Fruit fly (Drosophila melanogaster): ENCODE results near the gene CG43965.

The CG43965 gene

dm6 chr3L:8691891-8692874, 33.4 kb downstream of the CG43965 start (continued):
- TF ChIP-seq inv (GFP tag; IDR thresholded peaks at IDR 0.05; ENCODE audit: partially characterized antibody), result no peak
- peak; percentile 10 for TF ChIP-seq CG6854 (GFP tag; optimal IDR thresholded peaks at IDR 0.05)
- TF ChIP-seq ind (GFP tag; optimal IDR thresholded peaks at IDR 0.05), result peak; percentile 41
- peak; percentile 68 for TF ChIP-seq CG30403 (GFP tag; optimal IDR thresholded peaks at IDR 0.05)
- TF ChIP-seq Ssrp (tag; optimal IDR thresholded peaks at IDR 0.05), result peak; percentile 62
- peak; percentile 85 for TF ChIP-seq CG7556 (GFP tag; optimal IDR thresholded peaks at IDR 0.05)
- TF ChIP-seq B-H1 (GFP tag; IDR thresholded peaks at IDR 0.05), result no peak
- no peak; the same call in 1 of the 2 replicates for TF ChIP-seq Bgb (GFP tag; IDR thresholded peaks at IDR 0.05; ENCODE audit: partially characterized antibody)
- TF ChIP-seq onecut (GFP tag; IDR thresholded peaks at IDR 0.05), result 0 out of 2 replicates have a peak, but pooled peaks have one; percentile 18
- peak; percentile 91 for TF ChIP-seq Med (GFP tag)
- no peak for TF ChIP-seq toy (GFP tag; IDR thresholded peaks at IDR 0.05)
- no peak for TF ChIP-seq crp (GFP tag; optimal IDR thresholded peaks at IDR 0.05)
- TF ChIP-seq lola (GFP tag; optimal IDR thresholded peaks at IDR 0.05), result peak in 1 of 3 experiments; percentile 71
- peak; percentile 19 for TF ChIP-seq CG1602 (GFP tag; optimal IDR thresholded peaks at IDR 0.05)
- no peak for TF ChIP-seq hkb (optimal IDR thresholded peaks at IDR 0.05)
- TF ChIP-seq hkb (GFP tag; IDR thresholded peaks at IDR 0.05), result no peak
- peak; percentile 18 for TF ChIP-seq Dek (tag; optimal IDR thresholded peaks at IDR 0.05)
- TF ChIP-seq slbo (GFP tag; IDR thresholded peaks at IDR 0.05), result peak; percentile 31; the same call in 1 of the 2 replicates
- TF ChIP-seq CG10979 (tag; optimal IDR thresholded peaks at IDR 0.05), result peak; percentile 60
- TF ChIP-seq lab (GFP tag; optimal IDR thresholded peaks at IDR 0.05), result peak; percentile 59
- no peak for TF ChIP-seq H2.0 (GFP tag; IDR thresholded peaks at IDR 0.05)
- TF ChIP-seq zen2 (GFP tag; IDR thresholded peaks at IDR 0.05; ENCODE audit: partially characterized antibody), result 0 out of 3 replicates have a peak, but pooled peaks have one; percentile 27
- TF ChIP-seq CG11093 (GFP tag; IDR thresholded peaks at IDR 0.05), result peak; percentile 44; the same call in 1 of the 3 replicates
- no peak for TF ChIP-seq CG11398 (GFP tag; optimal IDR thresholded peaks at IDR 0.05)
- peak; percentile 47; the same call in 1 of the 2 replicates for TF ChIP-seq CG32532 (GFP tag; IDR thresholded peaks at IDR 0.05)
- TF ChIP-seq sim (GFP tag; IDR thresholded peaks at IDR 0.05), result 0 out of 2 replicates have a peak, but pooled peaks have one; percentile 11
- no peak for TF ChIP-seq Dip3 (GFP tag; optimal IDR thresholded peaks at IDR 0.05)
- no peak for TF ChIP-seq Kr (GFP tag; optimal IDR thresholded peaks at IDR 0.05)
- TF ChIP-seq HHEX (GFP tag; optimal IDR thresholded peaks at IDR 0.05), result peak; percentile 34
- peak; percentile 42 for TF ChIP-seq fd96Cb (tag; optimal IDR thresholded peaks at IDR 0.05)
- TF ChIP-seq sd (tag; optimal IDR thresholded peaks at IDR 0.05), result peak; percentile 76
- peak; percentile 76 for TF ChIP-seq CG9437 (GFP tag; optimal IDR thresholded peaks at IDR 0.05)
- TF ChIP-seq CG14441 (GFP tag; IDR thresholded peaks at IDR 0.05), result peak; percentile 38; the same call in 1 of the 2 replicates
- TF ChIP-seq CG18619 (GFP tag; optimal IDR thresholded peaks at IDR 0.05), result peak; percentile 82
- peak; percentile 45 for TF ChIP-seq CG10267 (tag; optimal IDR thresholded peaks at IDR 0.05)
- 0 out of 2 replicates have a peak, but pooled peaks have one; percentile 25 for TF ChIP-seq CG10366 (GFP tag; IDR thresholded peaks at IDR 0.05)
- TF ChIP-seq CG16815 (GFP tag; optimal IDR thresholded peaks at IDR 0.05), result peak; percentile 32
- no peak for TF ChIP-seq mam (GFP tag; optimal IDR thresholded peaks at IDR 0.05)
- no peak for TF ChIP-seq jumu (GFP tag; optimal IDR thresholded peaks at IDR 0.05)
- TF ChIP-seq YL-1 (GFP tag; optimal IDR thresholded peaks at IDR 0.05), result peak; percentile 19
- 0 out of 2 replicates have a peak, but pooled peaks have one; percentile 9 for TF ChIP-seq crol (GFP tag; IDR thresholded peaks at IDR 0.05)
- TF ChIP-seq sug (tag; optimal IDR thresholded peaks at IDR 0.05), result peak; percentile 80
- peak; percentile 23; the same call in 1 of the 4 replicates for TF ChIP-seq Gug (GFP tag; IDR thresholded peaks at IDR 0.05)
- TF ChIP-seq Hr51 (GFP tag; optimal IDR thresholded peaks at IDR 0.05), result peak in 1 of 2 experiments; percentile 76
- TF ChIP-seq CG3281 (GFP tag; optimal IDR thresholded peaks at IDR 0.05), result peak; percentile 56
- 0 out of 3 replicates have a peak, but pooled peaks have one; percentile 24 for TF ChIP-seq Optix (GFP tag; IDR thresholded peaks at IDR 0.05)
- TF ChIP-seq tin (GFP tag; optimal IDR thresholded peaks at IDR 0.05), result peak; percentile 12
